Worm (Caenorhabditis elegans) whole organism, L3 larva: ENCODE data around the gene R02D1.2.

ENCODE experiments used
- ama-1 ChIP-seq: fragments of 150-350 bp; optimal IDR thresholded peaks from 2 replicates; lab custom pipeline; 2018
- ceh-16 ChIP-seq: sonication (generic microtip); optimal IDR thresholded peaks from 2 replicates; lab custom pipeline; 2017; ENCODE audit warnings: missing biosample characterization, missing genetic modification characterization
- ceh-28 ChIP-seq: fragments of 150-350 bp; optimal IDR thresholded peaks from 2 replicates; lab custom pipeline; 2014; ENCODE audit warnings: missing biosample characterization, missing genetic modification reagents, missing genetic modification characterization
- ceh-82 ChIP-seq: fragments of 150-350 bp; optimal IDR thresholded peaks from 2 replicates; lab custom pipeline; 2014; ENCODE audit warnings: missing biosample characterization, missing genetic modification characterization
- eor-1 ChIP-seq, 2 experiments: fragments of 150-350 bp; optimal IDR thresholded peaks; 2 replicates each; lab custom pipeline; 2014 to 2018; ENCODE audit warnings: missing biosample characterization in 2 of 2, missing genetic modification characterization in 2 of 2
- nhr-11 ChIP-seq: fragments of 150-350 bp; optimal IDR thresholded peaks from 2 replicates; lab custom pipeline; 2014; ENCODE audit warnings: missing biosample characterization, missing genetic modification characterization
- nhr-43 ChIP-seq: sonication (generic microtip); optimal IDR thresholded peaks from 2 replicates; lab custom pipeline; 2016; ENCODE audit warnings: mild to moderate bottlenecking, missing genetic modification characterization, missing compliant biosample characterization; ENCODE audit not compliant: poor library complexity, severe bottlenecking
- nhr-77 ChIP-seq: fragments of 150-350 bp; optimal IDR thresholded peaks from 2 replicates; lab custom pipeline; 2014; ENCODE audit warnings: missing biosample characterization, missing genetic modification characterization
- sea-2 ChIP-seq: fragments of 150-350 bp; sonication (generic microtip); optimal IDR thresholded peaks from 4 replicates; lab custom pipeline; 2014; ENCODE audit warnings: missing biosample characterization, missing genetic modification reagents, missing genetic modification characterization
- unc-39 ChIP-seq: sonication (generic microtip); optimal IDR thresholded peaks from 4 replicates; lab custom pipeline; 2017; ENCODE audit warnings: missing biosample characterization, missing genetic modification characterization

- no peak for TF ChIP-seq ceh-82 (tag; lab: Kevin White, UChicago)
- TF ChIP-seq eor-1 (tag; optimal IDR thresholded peaks at IDR 0.05; lab: Kevin White, UChicago) = no peak
- no peak for TF ChIP-seq nhr-43 (tag; lab: Kevin White, UChicago)
- no peak for TF ChIP-seq ceh-28 (tag; lab: Kevin White, UChicago)
- no peak for TF ChIP-seq nhr-77
- TF ChIP-seq nhr-11 = no peak
- TF ChIP-seq sea-2 = no peak
- TF ChIP-seq ceh-16 (tag; lab: Kevin White, UChicago) = no peak
- TF ChIP-seq unc-39 (tag; lab: Kevin White, UChicago) = no peak
- TF ChIP-seq ama-1 (lab: Kevin White, UChicago) = no peak
Measured at ce11 chrV:4295920-4296319, 26.7 kb downstream of the R02D1.2 start, which contains the start of gene F47D2.11.
